Worm (Caenorhabditis elegans) whole organism, late embryonic: Measurements from ENCODE around the gene cdc-37.

Experiments
- K02D7.2 ChIP-seq: sonication (generic microtip); optimal IDR thresholded peaks from 2 replicates; lab custom pipeline; 2017; ENCODE audit warnings: mild to moderate bottlenecking, missing genetic modification characterization, missing compliant biosample characterization
- ama-1 ChIP-seq: fragments of 150-350 bp; optimal IDR thresholded peaks from 2 replicates; lab custom pipeline; 2014
- ceh-24 ChIP-seq: sonication (generic microtip); optimal IDR thresholded peaks from 2 replicates; lab custom pipeline; 2016; ENCODE audit warnings: mild to moderate bottlenecking, missing genetic modification characterization, missing compliant biosample characterization
- ceh-30 ChIP-seq: fragments of 150-350 bp; optimal IDR thresholded peaks from 2 replicates; lab custom pipeline; 2014; ENCODE audit warnings: missing biosample characterization, missing genetic modification characterization
- ceh-6 ChIP-seq: fragments of 200-800 bp; sonication (Bioruptor generic); optimal IDR thresholded peaks from 2 replicates; lab custom pipeline; 2018; ENCODE audit warnings: mild to moderate bottlenecking, missing genetic modification characterization, missing compliant biosample characterization
- dve-1 ChIP-seq: sonication (generic microtip); optimal IDR thresholded peaks from 2 replicates; lab custom pipeline; 2017; ENCODE audit warnings: antibody characterized with exemption, mild to moderate bottlenecking, missing genetic modification characterization, missing compliant biosample characterization
- elt-2 ChIP-seq: sonication (generic microtip); optimal IDR thresholded peaks from 2 replicates; lab custom pipeline; 2016; ENCODE audit warnings: missing genetic modification reagents, missing genetic modification characterization, missing compliant biosample characterization
- hlh-13 ChIP-seq: fragments of 200-800 bp; sonication (Bioruptor generic); optimal IDR thresholded peaks from 2 replicates; lab custom pipeline; 2018; ENCODE audit warnings: mild to moderate bottlenecking, missing genetic modification characterization, missing compliant biosample characterization
- hlh-30 ChIP-seq: sonication (generic microtip); optimal IDR thresholded peaks from 2 replicates; lab custom pipeline; 2017; ENCODE audit warnings: antibody characterized with exemption, missing genetic modification characterization, missing compliant biosample characterization; ENCODE audit not compliant: insufficient read depth
- unc-42 ChIP-seq: sonication (generic microtip); optimal IDR thresholded peaks from 2 replicates; lab custom pipeline; 2016; ENCODE audit warnings: missing genotype, missing genetic modification characterization, missing compliant biosample characterization
- unc-55 ChIP-seq: sonication (generic microtip); optimal IDR thresholded peaks from 2 replicates; lab custom pipeline; 2017; ENCODE audit warnings: missing biosample characterization, missing genetic modification reagents, missing genetic modification characterization

ce11 chrII:542416-542815, 38.0 kb downstream of the cdc-37 start:
- TF ChIP-seq ceh-6 (GFP tag; lab: Kevin White, UChicago): no peak
- TF ChIP-seq hlh-30 (tag; lab: Kevin White, UChicago): no peak
- TF ChIP-seq K02D7.2 (tag; lab: Kevin White, UChicago): no peak
- no peak for TF ChIP-seq ama-1
- TF ChIP-seq hlh-13 (GFP tag; lab: Kevin White, UChicago): no peak
- no peak for TF ChIP-seq ceh-30 (tag; lab: Kevin White, UChicago)
- TF ChIP-seq ceh-24: no peak
- no peak for TF ChIP-seq dve-1 (tag; lab: Kevin White, UChicago)
- no peak for TF ChIP-seq unc-42 (tag; lab: Kevin White, UChicago)
- no peak for TF ChIP-seq elt-2 (tag; lab: Kevin White, UChicago)
- TF ChIP-seq unc-55 (GFP tag; lab: Kevin White, UChicago): no peak
